Fruit fly (Drosophila melanogaster): ENCODE measurements around the gene scw.

DNA sequence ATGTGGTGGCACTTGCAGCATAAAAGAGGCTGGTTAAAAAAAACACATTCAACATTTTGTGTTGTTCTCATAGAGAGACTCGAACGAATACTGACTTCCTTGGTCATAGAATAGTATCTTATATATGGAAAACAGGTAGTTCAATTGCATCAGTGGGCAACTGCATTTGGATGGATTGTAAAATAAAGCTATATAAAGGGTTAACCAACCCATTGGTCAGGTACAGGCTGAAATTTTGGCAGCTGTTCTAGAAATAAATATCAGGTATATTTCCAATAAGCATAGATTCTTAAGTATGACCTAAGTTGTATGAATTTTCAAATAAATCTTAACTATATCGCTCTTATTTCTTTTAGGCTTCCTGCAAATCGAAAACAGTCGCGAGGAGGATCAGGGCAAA lies at the start of gene scw:
- TF ChIP-seq CG8478 (optimal IDR thresholded peaks at IDR 0.05) (no peak), EcR (GFP tag; optimal IDR thresholded peaks at IDR 0.05) (no peak), psq (optimal IDR thresholded peaks at IDR 0.05) (no peak), pan (optimal IDR thresholded peaks at IDR 0.05) (no peak), Dll (optimal IDR thresholded peaks at IDR 0.05) (no peak), usp (GFP tag; optimal IDR thresholded peaks at IDR 0.05) (no peak)
